Worm (Caenorhabditis elegans): Measurements from ENCODE around the gene mig-2.

DNA sequence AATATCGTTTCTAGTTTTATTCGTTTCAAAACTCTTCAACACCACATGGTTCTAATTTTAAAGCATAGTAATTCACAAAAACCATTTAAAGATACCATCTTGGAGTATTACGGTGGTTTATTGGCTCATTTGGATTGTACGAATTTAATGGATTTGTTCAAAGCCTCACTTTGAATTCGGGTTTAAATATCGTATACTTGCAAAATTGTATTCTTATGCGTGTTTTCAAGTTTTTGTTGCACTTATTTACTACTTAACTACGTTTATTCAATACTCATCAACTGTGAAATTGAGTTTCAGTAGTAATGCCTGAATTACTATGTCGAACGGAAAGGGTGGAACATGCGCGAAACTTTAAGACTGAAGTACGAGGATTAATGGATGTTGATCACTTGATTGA lies 37.0 kb downstream of the mig-2 start, which contains the start of gene abts-2:
- TF ChIP-seq pha-4 (tag; optimal IDR thresholded peaks at IDR 0.05) = no peak
- TF ChIP-seq snpc-4 (tag; optimal IDR thresholded peaks at IDR 0.05) = no peak
- TF ChIP-seq nhr-28 (tag; optimal IDR thresholded peaks at IDR 0.05) = no peak
- TF ChIP-seq nhr-76 (tag; optimal IDR thresholded peaks at IDR 0.05) = no peak
- TF ChIP-seq mep-1 (tag; optimal IDR thresholded peaks at IDR 0.05) = no peak
- no peak for TF ChIP-seq ztf-11 (tag; optimal IDR thresholded peaks at IDR 0.05)
- TF ChIP-seq unc-39 (tag; optimal IDR thresholded peaks at IDR 0.05) = no peak
- TF ChIP-seq flh-1 (GFP tag; optimal IDR thresholded peaks at IDR 0.05) = no peak
- TF ChIP-seq elt-3 (tag; optimal IDR thresholded peaks at IDR 0.05) = no peak
- TF ChIP-seq sem-2 (GFP tag; optimal IDR thresholded peaks at IDR 0.05) = no peak
- TF ChIP-seq unc-62 (GFP tag; optimal IDR thresholded peaks at IDR 0.05) = no peak
- no peak for TF ChIP-seq ham-2 (GFP tag; optimal IDR thresholded peaks at IDR 0.05)
- TF ChIP-seq ceh-83 (GFP tag; optimal IDR thresholded peaks at IDR 0.05) = no peak
